Fruit fly (Drosophila melanogaster) whole organism, embryonic: Measurements from ENCODE around the gene Sf3b3.

Experiments
- Bdp1 ChIP-seq: fragments of 200-800 bp; sonication (Bioruptor generic); optimal IDR thresholded peaks from 3 replicates; lab custom pipeline; 2016; ENCODE audit warnings: missing biosample characterization, missing genetic modification characterization
- Bteb2 ChIP-seq: fragments of 200-800 bp; sonication (Bioruptor generic); optimal IDR thresholded peaks from 2 replicates; lab custom pipeline; 2016; ENCODE audit warnings: missing biosample characterization, missing genetic modification characterization
- CG10209 ChIP-seq: fragments of 200-800 bp; sonication (Bioruptor generic); optimal IDR thresholded peaks from 3 replicates; lab custom pipeline; 2017; ENCODE audit warnings: missing biosample characterization, mild to moderate bottlenecking, missing genetic modification characterization, missing genetic modification reagents
- CG10565 ChIP-seq: fragments of 200-800 bp; sonication (Bioruptor generic); optimal IDR thresholded peaks from 3 replicates; lab custom pipeline; 2016; ENCODE audit warnings: missing biosample characterization, mild to moderate bottlenecking, missing genetic modification characterization
- CG10959 ChIP-seq: fragments of 200-800 bp; sonication (Bioruptor generic); IDR thresholded peaks from 2 replicates; pipeline ENCODE4 v1.3.6; 2022; ENCODE audit warnings: missing biosample characterization, missing genetic modification characterization
- CG11085 ChIP-seq: fragments of 200-800 bp; sonication (Bioruptor generic); IDR thresholded peaks from 2 replicates; pipeline ENCODE4 v1.3.6; 2022; ENCODE audit warnings: missing biosample characterization, missing genetic modification characterization
- CG11504 ChIP-seq: fragments of 200-800 bp; sonication (Bioruptor generic); optimal IDR thresholded peaks from 3 replicates; lab custom pipeline; 2019; ENCODE audit warnings: missing biosample characterization, mild to moderate bottlenecking, missing genetic modification characterization, moderate library complexity
- CG11560 ChIP-seq: fragments of 200-800 bp; sonication (Bioruptor generic); IDR thresholded peaks from 3 replicates; pipeline ENCODE4 v1.3.6; 2022; ENCODE audit warnings: missing biosample characterization, missing genetic modification characterization
- CG16779 ChIP-seq: fragments of 200-800 bp; sonication (Bioruptor generic); IDR thresholded peaks from 2 replicates; pipeline ENCODE4 v1.3.6; 2022; ENCODE audit warnings: missing biosample characterization, missing genetic modification characterization
- CG1832 ChIP-seq: fragments of 200-800 bp; sonication (Bioruptor generic); optimal IDR thresholded peaks from 2 replicates; lab custom pipeline; 2017; ENCODE audit warnings: missing biosample characterization, mild to moderate bottlenecking, missing genetic modification characterization, inconsistent platforms
- CG2875 ChIP-seq: fragments of 200-800 bp; sonication (Bioruptor generic); optimal IDR thresholded peaks from 2 replicates; lab custom pipeline; 2017; ENCODE audit warnings: missing biosample characterization, mild to moderate bottlenecking, missing genetic modification characterization, missing genetic modification reagents
- CG31365 ChIP-seq: fragments of 200-800 bp; sonication (Bioruptor generic); optimal IDR thresholded peaks from 2 replicates; lab custom pipeline; 2018; ENCODE audit warnings: missing biosample characterization, mild to moderate bottlenecking, missing genetic modification characterization
- CG33213 ChIP-seq: fragments of 200-800 bp; sonication (Bioruptor generic); optimal IDR thresholded peaks from 3 replicates; lab custom pipeline; 2016; ENCODE audit warnings: missing biosample characterization, missing genetic modification characterization
- CG4282 ChIP-seq: fragments of 200-800 bp; sonication (Bioruptor generic); optimal IDR thresholded peaks from 2 replicates; lab custom pipeline; 2016; ENCODE audit warnings: missing biosample characterization, missing genetic modification characterization
- CG6689 ChIP-seq: fragments of 200-800 bp; sonication (Bioruptor generic); IDR thresholded peaks from 2 replicates; pipeline ENCODE4 v1.3.6; 2022; ENCODE audit warnings: missing biosample characterization, missing genetic modification characterization
- CG7786 ChIP-seq: fragments of 200-800 bp; sonication (Bioruptor generic); optimal IDR thresholded peaks from 2 replicates; lab custom pipeline; 2016; ENCODE audit warnings: missing biosample characterization, missing genetic modification characterization
- CG8478 ChIP-seq: fragments of >200 bp; optimal IDR thresholded peaks from 2 replicates; lab custom pipeline; 2018
- CG9797 ChIP-seq: fragments of 200-800 bp; sonication (Bioruptor generic); optimal IDR thresholded peaks from 3 replicates; lab custom pipeline; 2018; ENCODE audit warnings: missing biosample characterization, mild to moderate bottlenecking, missing genetic modification characterization
- CG9876 ChIP-seq: fragments of 200-800 bp; sonication (Bioruptor generic); optimal IDR thresholded peaks from 2 replicates; lab custom pipeline; 2016; ENCODE audit warnings: missing biosample characterization, missing genetic modification characterization
- Chrac-16 ChIP-seq: fragments of 200-800 bp; sonication (Bioruptor generic); optimal IDR thresholded peaks from 3 replicates; lab custom pipeline; 2016; ENCODE audit warnings: missing biosample characterization, missing genetic modification characterization
- CkIIα-i1 ChIP-seq: fragments of 200-800 bp; sonication (Bioruptor generic); IDR thresholded peaks from 2 replicates; pipeline ENCODE4 v1.3.6; 2022; ENCODE audit warnings: missing biosample characterization, missing genetic modification characterization
- Dip2 ChIP-seq: fragments of 200-800 bp; sonication (Bioruptor generic); IDR thresholded peaks from 2 replicates; pipeline ENCODE4 v1.3.6; 2022; ENCODE audit warnings: missing biosample characterization, missing genetic modification characterization
- Doc3 ChIP-seq: fragments of 200-800 bp; sonication (Bioruptor generic); IDR thresholded peaks from 3 replicates; pipeline ENCODE4 v1.3.6; 2022; ENCODE audit warnings: missing biosample characterization, missing genetic modification characterization; ENCODE audit not compliant: partially characterized antibody
- Dref ChIP-seq: fragments of 200-800 bp; sonication (Bioruptor generic); IDR thresholded peaks from 2 replicates; pipeline ENCODE4 v1.3.6; 2022; ENCODE audit warnings: missing biosample characterization, missing genetic modification characterization
- Gug ChIP-seq: fragments of 200-800 bp; sonication (Bioruptor generic); IDR thresholded peaks from 4 replicates; pipeline ENCODE4 v1.3.6; 2022; ENCODE audit warnings: missing biosample characterization, missing genetic modification characterization
- Lim3 ChIP-seq: fragments of 200-800 bp; sonication (Bioruptor generic); IDR thresholded peaks from 2 replicates; pipeline ENCODE4 v1.3.6; 2022; ENCODE audit warnings: missing biosample characterization, missing genetic modification characterization
- MBD-R2 ChIP-seq: fragments of 200-800 bp; sonication (Bioruptor generic); IDR thresholded peaks from 2 replicates; pipeline ENCODE4 v1.3.6; 2022; ENCODE audit warnings: missing biosample characterization, missing genetic modification characterization
- MTF-1 ChIP-seq: fragments of 200-800 bp; sonication (Bioruptor generic); optimal IDR thresholded peaks from 2 replicates; lab custom pipeline; 2018; ENCODE audit warnings: missing biosample characterization, mild to moderate bottlenecking, missing genetic modification characterization, borderline replicate concordance
- Xbp1 ChIP-seq: fragments of 200-800 bp; sonication (Bioruptor generic); optimal IDR thresholded peaks from 3 replicates; lab custom pipeline; 2016; ENCODE audit warnings: missing biosample characterization, mild to moderate bottlenecking, missing genetic modification characterization
- aop ChIP-seq: fragments of 200-800 bp; sonication (Bioruptor generic); IDR thresholded peaks from 2 replicates; pipeline ENCODE4 v1.3.6; 2022; ENCODE audit warnings: missing biosample characterization, missing genetic modification characterization
- caup ChIP-seq: fragments of 200-800 bp; sonication (Bioruptor generic); optimal IDR thresholded peaks from 3 replicates; lab custom pipeline; 2017; ENCODE audit warnings: missing biosample characterization, mild to moderate bottlenecking, missing genetic modification characterization, moderate library complexity; ENCODE audit not compliant: severe bottlenecking
- cwo ChIP-seq: fragments of 200-800 bp; sonication (Bioruptor generic); optimal IDR thresholded peaks from 3 replicates; lab custom pipeline; 2017; ENCODE audit warnings: missing biosample characterization, missing genetic modification characterization, mild to moderate bottlenecking, moderate library complexity, missing genetic modification reagents
- da ChIP-seq: fragments of 200-800 bp; sonication (Bioruptor generic); optimal IDR thresholded peaks from 2 replicates; lab custom pipeline; 2016; ENCODE audit warnings: missing biosample characterization, missing genetic modification characterization
- fd102C ChIP-seq: fragments of 200-800 bp; sonication (Bioruptor generic); optimal IDR thresholded peaks from 2 replicates; lab custom pipeline; 2018; ENCODE audit warnings: missing biosample characterization, mild to moderate bottlenecking, missing genetic modification characterization, moderate library complexity
- fd3F ChIP-seq: fragments of 200-800 bp; sonication (Bioruptor generic); optimal IDR thresholded peaks from 2 replicates; lab custom pipeline; 2018; ENCODE audit warnings: missing biosample characterization, mild to moderate bottlenecking, missing genetic modification characterization, moderate library complexity
- gfzf ChIP-seq: fragments of 200-800 bp; sonication (Bioruptor generic); optimal IDR thresholded peaks from 2 replicates; lab custom pipeline; 2016; ENCODE audit warnings: missing biosample characterization, mild to moderate bottlenecking, missing genetic modification characterization, moderate library complexity
- her ChIP-seq: fragments of 200-800 bp; sonication (Bioruptor generic); optimal IDR thresholded peaks from 2 replicates; lab custom pipeline; 2016; ENCODE audit warnings: missing biosample characterization, missing genetic modification characterization
- lbe ChIP-seq: fragments of 200-800 bp; sonication (Bioruptor generic); optimal IDR thresholded peaks from 2 replicates; lab custom pipeline; 2016; ENCODE audit warnings: missing biosample characterization, mild to moderate bottlenecking, missing genetic modification characterization
- lilli ChIP-seq: fragments of 200-800 bp; sonication (Bioruptor generic); optimal IDR thresholded peaks from 3 replicates; lab custom pipeline; 2016; ENCODE audit warnings: missing biosample characterization, missing genetic modification characterization
- mld ChIP-seq: fragments of 200-800 bp; sonication (Bioruptor generic); IDR thresholded peaks from 3 replicates; pipeline ENCODE4 v1.3.6; 2022; ENCODE audit warnings: missing biosample characterization, missing genetic modification characterization; ENCODE audit not compliant: partially characterized antibody
- otp ChIP-seq: fragments of 200-800 bp; sonication (Bioruptor generic); IDR thresholded peaks from 3 replicates; pipeline ENCODE4, ENCODE4 v1.3.6; 2022; ENCODE audit warnings: missing biosample characterization, missing genetic modification characterization
- pho ChIP-seq: fragments of 200-800 bp; sonication (Bioruptor generic); optimal IDR thresholded peaks from 2 replicates; lab custom pipeline; 2016; ENCODE audit warnings: missing biosample characterization, missing genetic modification characterization
- pum ChIP-seq: fragments of 200-800 bp; sonication (Bioruptor generic); optimal IDR thresholded peaks from 2 replicates; lab custom pipeline; 2016; ENCODE audit warnings: missing biosample characterization, missing genetic modification characterization
- rib ChIP-seq: fragments of 200-800 bp; sonication (Bioruptor generic); IDR thresholded peaks from 2 replicates; pipeline ENCODE4 v1.3.6; 2022; ENCODE audit warnings: missing biosample characterization, missing genetic modification characterization
- seq ChIP-seq: fragments of 200-800 bp; sonication (Bioruptor generic); IDR thresholded peaks from 2 replicates; pipeline ENCODE4 v1.3.6; 2022; ENCODE audit warnings: missing biosample characterization, missing genetic modification characterization
- sima ChIP-seq: fragments of 200-800 bp; sonication (Bioruptor generic); optimal IDR thresholded peaks from 2 replicates; lab custom pipeline; 2016; ENCODE audit warnings: missing biosample characterization, missing genetic modification characterization
- slbo ChIP-seq: fragments of 200-800 bp; sonication (Bioruptor generic); IDR thresholded peaks from 2 replicates; pipeline ENCODE4 v1.3.6; 2022; ENCODE audit warnings: missing biosample characterization, missing genetic modification characterization
- tll ChIP-seq, 2 experiments: fragments of 200-800 bp in 1 of 2; fragments of >200 bp in 1 of 2; sonication (Bioruptor generic) in 1 of 2; optimal IDR thresholded peaks; 2 replicates each; lab custom pipeline; 2017 to 2019; ENCODE audit warnings: missing biosample characterization in 2 of 2, missing genetic modification characterization in 2 of 2, mild to moderate bottlenecking in 1 of 2, moderate library complexity in 1 of 2
- usp ChIP-seq: fragments of >200 bp; optimal IDR thresholded peaks from 2 replicates; lab custom pipeline; 2017; ENCODE audit warnings: missing biosample characterization, missing genetic modification characterization
- yki ChIP-seq: fragments of >200 bp; optimal IDR thresholded peaks from 3 replicates; lab custom pipeline; 2018
- zfh2 ChIP-seq: fragments of 200-800 bp; sonication (Bioruptor generic); optimal IDR thresholded peaks from 2 replicates; lab custom pipeline; 2016; ENCODE audit warnings: missing biosample characterization, missing genetic modification characterization

The Sf3b3 gene

dm6 chr3L:818438-819138, 14.6 kb downstream of the Sf3b3 start (continued):
- TF ChIP-seq tll (GFP tag; optimal IDR thresholded peaks at IDR 0.05; lab: Kevin White, UChicago): no peak
- no peak for TF ChIP-seq CG31365 (tag; lab: Kevin White, UChicago)
- no peak for TF ChIP-seq fd3F (GFP tag; lab: Kevin White, UChicago)
- peak; percentile 29 for TF ChIP-seq Xbp1 (GFP tag; lab: Kevin White, UChicago)
- no peak for TF ChIP-seq CG9797
- TF ChIP-seq CG11504 (tag; lab: Kevin White, UChicago): peak; percentile 65
- no peak for TF ChIP-seq pho (GFP tag; lab: Kevin White, UChicago)
- TF ChIP-seq CG33213: no peak
- peak; percentile 35; the same call in 1 of the 4 replicates for TF ChIP-seq Gug (GFP tag; lab: Robert Waterston, UW)
- TF ChIP-seq gfzf (GFP tag; lab: Kevin White, UChicago): no peak
- TF ChIP-seq pum (GFP tag; lab: Kevin White, UChicago): no peak
- no peak for TF ChIP-seq da (GFP tag; lab: Kevin White, UChicago)
- no peak for TF ChIP-seq CG10209
- no peak for TF ChIP-seq her (GFP tag; lab: Kevin White, UChicago)
- TF ChIP-seq fd102C (GFP tag; lab: Kevin White, UChicago): no peak
- TF ChIP-seq zfh2 (GFP tag; lab: Kevin White, UChicago): no peak
- TF ChIP-seq seq: peak; percentile 46; the same call in 1 of the 2 replicates
- TF ChIP-seq aop (GFP tag; lab: Robert Waterston, UW): no peak
- TF ChIP-seq CG2875: no peak
- no peak for TF ChIP-seq yki
- TF ChIP-seq Bdp1 (GFP tag; lab: Kevin White, UChicago): no peak
- no peak for TF ChIP-seq CG8478 (lab: Kevin White, UChicago)
- TF ChIP-seq lbe (GFP tag; lab: Kevin White, UChicago): no peak
- TF ChIP-seq CG9876: no peak
- no peak for TF ChIP-seq lilli
- TF ChIP-seq usp (GFP tag; lab: Kevin White, UChicago): no peak
- no peak for TF ChIP-seq CkIIα-i1 (GFP tag; lab: Robert Waterston, UW)
- no peak for TF ChIP-seq mld (GFP tag; lab: Robert Waterston, UW)
- TF ChIP-seq CG16779 (GFP tag; lab: Robert Waterston, UW): no peak
- TF ChIP-seq Dref (GFP tag; lab: Robert Waterston, UW): peak; percentile 31; the same call in 1 of the 2 replicates
- no peak for TF ChIP-seq otp (GFP tag; lab: Robert Waterston, UW)
- no peak for TF ChIP-seq CG1832
- TF ChIP-seq Bteb2 (GFP tag; lab: Kevin White, UChicago): no peak
- no peak for TF ChIP-seq cwo (GFP tag; lab: Kevin White, UChicago)
- TF ChIP-seq rib (GFP tag; lab: Robert Waterston, UW): no peak
- no peak for TF ChIP-seq sima (GFP tag; lab: Kevin White, UChicago)
- TF ChIP-seq CG11560 (tag; lab: Robert Waterston, UW): no peak
- TF ChIP-seq CG7786 (GFP tag; lab: Kevin White, UChicago): no peak
- TF ChIP-seq CG10959 (GFP tag; lab: Robert Waterston, UW): no peak
- TF ChIP-seq CG4282 (GFP tag; lab: Kevin White, UChicago): no peak
- TF ChIP-seq caup (GFP tag; lab: Kevin White, UChicago): no peak
- no peak for TF ChIP-seq Chrac-16 (GFP tag; lab: Kevin White, UChicago)
- TF ChIP-seq MTF-1 (GFP tag; lab: Kevin White, UChicago): no peak
- TF ChIP-seq Dip2 (GFP tag; lab: Robert Waterston, UW): no peak
- 0 out of 2 replicates have a peak, but pooled peaks have one; percentile 16 for TF ChIP-seq slbo (GFP tag; lab: Robert Waterston, UW)
- no peak for TF ChIP-seq CG10565
- TF ChIP-seq Lim3: no peak
- TF ChIP-seq MBD-R2 (GFP tag; lab: Robert Waterston, UW): no peak
- no peak for TF ChIP-seq Doc3 (GFP tag; lab: Robert Waterston, UW)
- TF ChIP-seq CG6689 (GFP tag; lab: Robert Waterston, UW): 0 out of 2 replicates have a peak, but pooled peaks have one; percentile 18
- no peak for TF ChIP-seq CG11085 (GFP tag; lab: Robert Waterston, UW)
